Fruit fly (Drosophila melanogaster) whole organism: Measurements from ENCODE around the gene CG4328.

Experiments
- CG8478 ChIP-seq: fragments of >200 bp; optimal IDR thresholded peaks from 2 replicates; lab custom pipeline; 2018; ENCODE audit warnings: inconsistent platforms
- EcR ChIP-seq, 2 experiments: fragments of >200 bp; optimal IDR thresholded peaks; 2 replicates each; lab custom pipeline; 2017; ENCODE audit warnings: missing biosample characterization in 2 of 2, missing genetic modification characterization in 2 of 2, missing genetic modification reagents in 2 of 2
- pan ChIP-seq: fragments of >200 bp; optimal IDR thresholded peaks from 2 replicates; lab custom pipeline; 2017
- psq ChIP-seq: fragments of >200 bp; optimal IDR thresholded peaks from 2 replicates; lab custom pipeline; 2017
- usp ChIP-seq: fragments of >200 bp; optimal IDR thresholded peaks from 2 replicates; lab custom pipeline; 2017; ENCODE audit warnings: missing biosample characterization, missing genetic modification characterization, mixed read lengths

DNA sequence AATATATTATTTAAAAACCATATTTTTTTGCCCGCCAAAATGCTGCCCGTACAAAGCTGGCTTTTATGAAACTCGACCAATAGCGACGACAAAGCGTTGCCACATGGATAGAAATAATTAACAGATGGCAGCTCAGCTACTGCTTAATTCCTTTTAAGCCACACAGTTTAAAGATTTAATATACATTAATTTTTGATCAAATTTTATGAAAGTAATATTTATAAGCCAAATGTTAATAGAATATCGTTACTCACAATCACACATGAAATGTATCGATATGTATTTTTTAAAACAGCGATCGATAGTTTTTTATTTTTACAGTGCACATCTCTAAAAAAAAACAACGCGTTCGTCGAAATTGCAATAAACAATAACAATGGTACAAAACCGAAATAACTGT is 40.4 kb upstream of the CG4328 start, which contains the start of gene CG10418:
- no peak for TF ChIP-seq psq (lab: Kevin White, UChicago)
- no peak for TF ChIP-seq pan (lab: Kevin White, UChicago)
- no peak for TF ChIP-seq usp (GFP tag; lab: Kevin White, UChicago)
- TF ChIP-seq EcR (GFP tag; optimal IDR thresholded peaks at IDR 0.05; lab: Kevin White, UChicago): no peak
- no peak for TF ChIP-seq CG8478 (lab: Kevin White, UChicago)
